Worm (Caenorhabditis elegans): ENCODE data around the gene alh-9.

- no peak for TF ChIP-seq sea-1 (GFP tag; conservative IDR thresholded peaks at IDR 0.05)
- TF ChIP-seq scrt-1 (GFP tag; IDR thresholded peaks at IDR 0.05) = no peak
- TF ChIP-seq ceh-13 (GFP tag; optimal IDR thresholded peaks at IDR 0.05) = no peak
- no peak for TF ChIP-seq flt-1 (GFP tag; IDR thresholded peaks at IDR 0.05)
- TF ChIP-seq ceh-36 (tag; optimal IDR thresholded peaks at IDR 0.05) = no peak
- TF ChIP-seq ama-1 (optimal IDR thresholded peaks at IDR 0.05) = no peak
- no peak for TF ChIP-seq tbx-37 (GFP tag; conservative IDR thresholded peaks at IDR 0.05)
- TF ChIP-seq aly-1 (tag; optimal IDR thresholded peaks at IDR 0.05) = no peak
- TF ChIP-seq hmg-4 (GFP tag; optimal IDR thresholded peaks at IDR 0.05) = no peak
- no peak for TF ChIP-seq F13C5.2 (tag; optimal IDR thresholded peaks at IDR 0.05)
- no peak for TF ChIP-seq tbx-11 (GFP tag; IDR thresholded peaks at IDR 0.05)
These were observed 8.5 kb downstream of the alh-9 start, which contains the start of gene rabn-5 for ce11 chrIII:5864270-5864669.

Measured in whole organism, early embryonic.